Fruit fly (Drosophila melanogaster): ENCODE measurements around the gene SerRS-m.

dm6 chr3R:15363608-15364007 lies 23.1 kb downstream of the SerRS-m start, which contains the start of gene CG6171:
- no peak for TF ChIP-seq insv (optimal IDR thresholded peaks at IDR 0.05)
- TF ChIP-seq h (optimal IDR thresholded peaks at IDR 0.05), result no peak
- no peak for TF ChIP-seq Myc (optimal IDR thresholded peaks at IDR 0.05)

Data from Kc167 (cell line).